Fruit fly (Drosophila melanogaster): Measurements from ENCODE around the gene CG11584.

The CG11584 gene

dm6 chrX:14180728-14181127, at the start of gene CG11584:
Gene CG11584, plus strand, starts transcription at chrX:14181028.
- TF ChIP-seq CTCF (optimal IDR thresholded peaks at IDR 0.05) (no peak), CG8478 (optimal IDR thresholded peaks at IDR 0.05) (no peak)

dm6 chrX:14133936-14134335, 46.9 kb upstream of the CG11584 start:
- no peak for TF ChIP-seq CG8478 (optimal IDR thresholded peaks at IDR 0.05)
- no peak for TF ChIP-seq CTCF (optimal IDR thresholded peaks at IDR 0.05)

- no peak for TF ChIP-seq CTCF (optimal IDR thresholded peaks at IDR 0.05)
Measured at dm6 chrX:14148171-14148570, 32.7 kb upstream of the CG11584 start.

dm6 chrX:14149312-14149711, 31.5 kb upstream of the CG11584 start:
- no peak for TF ChIP-seq CTCF (optimal IDR thresholded peaks at IDR 0.05)
- no peak for TF ChIP-seq CG8478 (optimal IDR thresholded peaks at IDR 0.05)

dm6 chrX:14151906-14152305, 28.9 kb upstream of the CG11584 start, which contains the start of gene CG12479:
Gene CG12479, minus strand, starts transcription at chrX:14152006.
- no peak for TF ChIP-seq CTCF (optimal IDR thresholded peaks at IDR 0.05)
- no peak for TF ChIP-seq CG8478 (optimal IDR thresholded peaks at IDR 0.05)

dm6 chrX:14153689-14154088, 27.1 kb upstream of the CG11584 start:
- TF ChIP-seq CG8478 (optimal IDR thresholded peaks at IDR 0.05) (no peak), CTCF (optimal IDR thresholded peaks at IDR 0.05) (no peak)

- no peak for TF ChIP-seq CG8478 (optimal IDR thresholded peaks at IDR 0.05)
- no peak for TF ChIP-seq CTCF (optimal IDR thresholded peaks at IDR 0.05)
Measured at dm6 chrX:14169068-14169642, 11.7 kb upstream of the CG11584 start, which contains the start of gene CG12480. Gene CG12480, plus strand, starts transcription at chrX:14169592.

dm6 chrX:14172524-14172923, 8.3 kb upstream of the CG11584 start, which contains the start of gene betaNACtes1:
Gene betaNACtes1, minus strand, starts transcription at chrX:14172624.
- TF ChIP-seq CTCF (optimal IDR thresholded peaks at IDR 0.05) (no peak), CG8478 (optimal IDR thresholded peaks at IDR 0.05) (no peak)

dm6 chrX:14173654-14174053, 7.2 kb upstream of the CG11584 start:
- TF ChIP-seq CTCF (optimal IDR thresholded peaks at IDR 0.05) (no peak), CG8478 (optimal IDR thresholded peaks at IDR 0.05) (no peak)

dm6 chrX:14174456-14174855, 6.4 kb upstream of the CG11584 start, which contains the start of gene CG1368:
Gene CG1368, plus strand, starts transcription at chrX:14174756.
- TF ChIP-seq CTCF (optimal IDR thresholded peaks at IDR 0.05) (no peak), CG8478 (optimal IDR thresholded peaks at IDR 0.05) (no peak)

dm6 chrX:14175663-14176062, 5.2 kb upstream of the CG11584 start:
- TF ChIP-seq CTCF (optimal IDR thresholded peaks at IDR 0.05) = no peak
- TF ChIP-seq CG8478 (optimal IDR thresholded peaks at IDR 0.05) = no peak

- TF ChIP-seq CG8478 (optimal IDR thresholded peaks at IDR 0.05) = no peak
- TF ChIP-seq CTCF (optimal IDR thresholded peaks at IDR 0.05) = no peak
Measured at dm6 chrX:14176623-14177022, 4.2 kb upstream of the CG11584 start, which contains the start of gene CG11581. Gene CG11581, plus strand, starts transcription at chrX:14176923.

dm6 chrX:14184062-14184611, 3.3 kb downstream of the CG11584 start, which contains the start of gene CG32603:
Gene CG32603, plus strand, starts transcription at chrX:14184561.
- TF ChIP-seq CTCF (optimal IDR thresholded peaks at IDR 0.05) (no peak), CG8478 (optimal IDR thresholded peaks at IDR 0.05) (no peak)

dm6 chrX:14186953-14187352, 6.1 kb downstream of the CG11584 start, which contains the start of gene CG12481:
Gene CG12481, plus strand, starts transcription at chrX:14187253.
- TF ChIP-seq CG8478 (optimal IDR thresholded peaks at IDR 0.05) (no peak), CTCF (optimal IDR thresholded peaks at IDR 0.05) (no peak)

dm6 chrX:14189216-14189615, 8.4 kb downstream of the CG11584 start, which contains the start of gene CG11585:
Gene CG11585, plus strand, starts transcription at chrX:14189516.
- TF ChIP-seq CG8478 (optimal IDR thresholded peaks at IDR 0.05) (no peak), CTCF (optimal IDR thresholded peaks at IDR 0.05) (no peak)

dm6 chrX:14191918-14192317, 11.1 kb downstream of the CG11584 start, which contains the start of gene CG13403:
Gene CG13403, minus strand, starts transcription at chrX:14192018.
- no peak for TF ChIP-seq CG8478 (optimal IDR thresholded peaks at IDR 0.05)
- TF ChIP-seq CTCF (optimal IDR thresholded peaks at IDR 0.05) = no peak
